Worm (Caenorhabditis elegans) whole organism, midembryonic: ENCODE data around the gene K08D8.10.

Experiments
- flt-1 ChIP-seq: fragments of 200-800 bp; sonication (Bioruptor generic); IDR thresholded peaks from 2 replicates; pipeline ENCODE4 v1.3.6; 2022; ENCODE audit warnings: missing genetic modification characterization, missing compliant biosample characterization
- ztf-23 ChIP-seq: fragments of 200-800 bp; sonication (Bioruptor generic); IDR thresholded peaks from 2 replicates; pipeline ENCODE4 v1.3.6; 2022; ENCODE audit warnings: missing genetic modification reagents, missing genetic modification characterization, missing compliant biosample characterization

DNA sequence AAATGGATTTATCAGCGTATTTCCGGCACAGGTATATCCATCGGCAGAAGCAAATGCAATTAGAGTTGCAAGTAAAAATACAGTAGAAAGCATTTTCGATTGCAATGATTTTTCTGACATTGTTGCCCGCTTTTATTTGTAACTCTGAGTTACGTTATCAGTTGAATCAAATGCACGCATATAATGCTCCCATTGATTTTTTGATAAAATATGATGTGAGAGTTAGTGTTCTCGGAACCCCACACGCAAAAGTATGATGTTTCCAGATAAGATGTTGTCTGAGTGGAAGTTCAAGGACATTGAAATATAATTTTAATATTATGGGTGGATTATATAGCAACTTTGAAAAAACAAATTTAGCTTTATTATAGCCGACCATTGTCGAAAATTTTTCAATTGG is 11.6 kb downstream of the K08D8.10 start, which contains the start of gene K08D8.5:
- TF ChIP-seq flt-1: no peak
- TF ChIP-seq ztf-23: no peak
